Fruit fly (Drosophila melanogaster) whole organism, adult: ENCODE data around the gene tHMG2.

Experiments
- CG1620 ChIP-seq: fragments of 200-800 bp; sonication (Bioruptor generic); optimal IDR thresholded peaks from 2 replicates; lab custom pipeline; 2016; ENCODE audit warnings: missing biosample characterization, missing genetic modification characterization
- kay ChIP-seq: fragments of 200-800 bp; sonication (Bioruptor generic); peaks from one replicate; lab custom pipeline; 2016; ENCODE audit warnings: missing biosample characterization, missing genetic modification characterization, borderline replicate concordance

DNA sequence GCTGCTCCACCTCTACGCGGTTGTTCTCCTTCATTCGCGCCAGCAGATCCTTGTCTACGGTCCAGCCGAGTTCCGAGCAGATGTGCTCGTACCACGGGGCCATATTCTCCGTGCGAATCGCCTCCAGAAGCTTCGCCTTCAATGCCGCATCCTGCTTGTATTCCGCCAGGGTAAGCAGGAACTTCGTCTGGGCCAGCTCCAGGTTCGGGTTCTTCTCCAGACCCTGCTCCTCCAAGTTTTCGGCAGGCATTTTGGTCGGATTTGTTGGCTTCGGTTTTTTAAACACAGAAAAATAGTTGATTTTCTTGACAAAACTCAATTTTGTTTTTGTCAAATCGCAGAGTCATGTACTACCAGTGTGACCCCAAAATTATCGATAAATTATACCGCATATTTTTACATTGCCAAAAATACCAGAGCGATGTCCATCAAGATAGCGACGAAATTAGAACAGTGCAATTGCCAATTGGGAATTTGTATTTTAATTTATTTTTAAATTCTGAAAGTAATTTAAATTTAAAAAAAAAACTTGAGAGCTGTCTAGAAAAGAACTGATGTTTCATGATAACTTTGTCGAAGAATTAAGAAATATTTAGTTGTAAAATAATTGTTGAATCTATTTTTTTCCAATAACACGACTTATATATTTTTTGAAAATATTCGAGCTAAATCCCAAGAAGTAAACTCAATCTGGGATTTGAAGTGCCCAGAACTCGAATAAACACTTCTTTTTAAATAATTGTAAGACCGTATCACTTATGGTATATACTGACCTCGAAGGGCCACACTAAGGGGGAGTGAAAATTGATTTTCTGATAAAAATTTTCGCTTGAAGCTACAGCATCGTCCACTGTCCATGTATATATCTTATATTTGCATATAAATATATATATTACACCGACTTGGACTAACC, 30.8 kb upstream of the tHMG2 start, which contains the start of the genes Rpn7 and AP-2mu:
- no peak for TF ChIP-seq CG1620 (GFP tag; lab: Kevin White, UChicago)
- peak; percentile 83 for TF ChIP-seq kay
